Worm (Caenorhabditis elegans): ENCODE results near the gene gly-6.

Gene gly-6

ce11 chrIII:4330984-4331383 lies at the start of gene gly-6:
TSS of gene gly-6 (minus strand) at chrIII:4331228.
- no peak for TF ChIP-seq unc-62 (GFP tag; optimal IDR thresholded peaks at IDR 0.05)

- no peak for TF ChIP-seq unc-62 (GFP tag; optimal IDR thresholded peaks at IDR 0.05)
Measured at ce11 chrIII:4379717-4380116, 48.7 kb upstream of the gly-6 start, which contains the start of gene B0284.3. TSS of gene B0284.3 (minus strand) at chrIII:4379817.

ce11 chrIII:4374854-4375253 lies 43.8 kb upstream of the gly-6 start, which contains the start of gene pals-26:
TSS of gene pals-26 (plus strand) at chrIII:4375154.
- no peak for TF ChIP-seq unc-62 (GFP tag; optimal IDR thresholded peaks at IDR 0.05)

ce11 chrIII:4372894-4373293 lies 41.9 kb upstream of the gly-6 start:
- no peak for TF ChIP-seq unc-62 (GFP tag; optimal IDR thresholded peaks at IDR 0.05)

- no peak for TF ChIP-seq unc-62 (GFP tag; optimal IDR thresholded peaks at IDR 0.05)
Measured at ce11 chrIII:4370585-4370984, 39.6 kb upstream of the gly-6 start, which contains the start of gene ckb-3. TSS of gene ckb-3 (plus strand) at chrIII:4370885.

ce11 chrIII:4367649-4368048 lies 36.6 kb upstream of the gly-6 start, which contains the start of gene ckb-2:
TSS of gene ckb-2 (plus strand) at chrIII:4367949.
- no peak for TF ChIP-seq unc-62 (GFP tag; optimal IDR thresholded peaks at IDR 0.05)

ce11 chrIII:4364974-4365373 lies 33.9 kb upstream of the gly-6 start, which contains the start of gene ckb-1:
TSS of gene ckb-1 (plus strand) at chrIII:4365274.
- no peak for TF ChIP-seq unc-62 (GFP tag; optimal IDR thresholded peaks at IDR 0.05)

- no peak for TF ChIP-seq unc-62 (GFP tag; optimal IDR thresholded peaks at IDR 0.05)
Measured at ce11 chrIII:4362332-4362731, 31.3 kb upstream of the gly-6 start.

- TF ChIP-seq unc-62 (GFP tag; optimal IDR thresholded peaks at IDR 0.05), result no peak
Measured at ce11 chrIII:4359900-4360299, 28.9 kb upstream of the gly-6 start.

ce11 chrIII:4359208-4359607 lies 28.2 kb upstream of the gly-6 start:
- no peak for TF ChIP-seq unc-62 (GFP tag; optimal IDR thresholded peaks at IDR 0.05)

ce11 chrIII:4358345-4358744 lies 27.3 kb upstream of the gly-6 start:
- TF ChIP-seq unc-62 (GFP tag; optimal IDR thresholded peaks at IDR 0.05), result no peak

ce11 chrIII:4357438-4357837 lies 26.4 kb upstream of the gly-6 start:
- no peak for TF ChIP-seq unc-62 (GFP tag; optimal IDR thresholded peaks at IDR 0.05)

- no peak for TF ChIP-seq unc-62 (GFP tag; optimal IDR thresholded peaks at IDR 0.05)
Measured at ce11 chrIII:4356384-4356783, 25.4 kb upstream of the gly-6 start, which contains the start of gene mnp-1. TSS of gene mnp-1 (plus strand) at chrIII:4356594.

ce11 chrIII:4349799-4350198 lies 18.8 kb upstream of the gly-6 start, which contains the start of gene B0285.6:
TSS of gene B0285.6 (plus strand) at chrIII:4350099.
- TF ChIP-seq unc-62 (GFP tag; optimal IDR thresholded peaks at IDR 0.05), result no peak

ce11 chrIII:4345034-4345433 lies 14.0 kb upstream of the gly-6 start, which contains the start of gene hse-5:
TSS of gene hse-5 (plus strand) at chrIII:4345334.
- TF ChIP-seq unc-62 (GFP tag; optimal IDR thresholded peaks at IDR 0.05), result no peak

ce11 chrIII:4343070-4343469 lies 12.0 kb upstream of the gly-6 start, which contains the start of the genes B0285.3 and lcmt-1:
TSS of gene B0285.3 (minus strand) at chrIII:4343336.
TSS of gene lcmt-1 (plus strand) at chrIII:4343446.
- no peak for TF ChIP-seq unc-62 (GFP tag; optimal IDR thresholded peaks at IDR 0.05)

ce11 chrIII:4335614-4336013 lies 4.6 kb upstream of the gly-6 start:
- no peak for TF ChIP-seq unc-62 (GFP tag; optimal IDR thresholded peaks at IDR 0.05)

ce11 chrIII:4332543-4333042 lies 1.6 kb upstream of the gly-6 start, which contains the start of gene cdk-12:
TSS of gene cdk-12 (plus strand) at chrIII:4332992.
- TF ChIP-seq unc-62 (GFP tag; optimal IDR thresholded peaks at IDR 0.05), result no peak
